Fruit fly (Drosophila melanogaster) whole organism, embryonic: ENCODE measurements around the gene CG4660.

Experiments
- ATbp ChIP-seq: fragments of 200-800 bp; sonication (Bioruptor generic); optimal IDR thresholded peaks from 2 replicates; lab custom pipeline; 2017; ENCODE audit warnings: missing biosample characterization, mild to moderate bottlenecking, missing genetic modification characterization, missing genetic modification reagents
- B-H2 ChIP-seq: fragments of 200-800 bp; sonication (Bioruptor generic); optimal IDR thresholded peaks from 2 replicates; lab custom pipeline; 2018; ENCODE audit warnings: missing biosample characterization, mild to moderate bottlenecking, missing genetic modification characterization
- CG10321 ChIP-seq: fragments of 200-800 bp; sonication (Bioruptor generic); IDR thresholded peaks from 2 replicates; pipeline ENCODE4 v1.3.6; 2022; ENCODE audit warnings: missing biosample characterization, missing genetic modification characterization
- CG10462 ChIP-seq: fragments of 200-800 bp; sonication (Bioruptor generic); optimal IDR thresholded peaks from 2 replicates; lab custom pipeline; 2016; ENCODE audit warnings: missing biosample characterization, missing genetic modification characterization
- CG15073 ChIP-seq: fragments of 200-800 bp; sonication (Bioruptor generic); optimal IDR thresholded peaks from 2 replicates; lab custom pipeline; 2016; ENCODE audit warnings: missing biosample characterization, missing genetic modification characterization
- CG16779 ChIP-seq: fragments of 200-800 bp; sonication (Bioruptor generic); IDR thresholded peaks from 2 replicates; pipeline ENCODE4 v1.3.6; 2022; ENCODE audit warnings: missing biosample characterization, missing genetic modification characterization
- CG2199 ChIP-seq: fragments of 200-800 bp; sonication (Bioruptor generic); IDR thresholded peaks from 3 replicates; pipeline ENCODE4 v1.3.6; 2022; ENCODE audit warnings: missing biosample characterization, missing genetic modification characterization
- CG2202 ChIP-seq: fragments of 200-800 bp; sonication (Bioruptor generic); optimal IDR thresholded peaks from 2 replicates; lab custom pipeline; 2018; ENCODE audit warnings: missing biosample characterization, mild to moderate bottlenecking, missing genetic modification characterization
- CG42726 ChIP-seq: fragments of 200-800 bp; sonication (Bioruptor generic); IDR thresholded peaks from 2 replicates; pipeline ENCODE4 v1.3.6; 2022; ENCODE audit warnings: missing biosample characterization, missing genetic modification characterization; ENCODE audit not compliant: partially characterized antibody
- CG4820 ChIP-seq: fragments of 200-800 bp; sonication (Bioruptor generic); optimal IDR thresholded peaks from 3 replicates; lab custom pipeline; 2016; ENCODE audit warnings: missing biosample characterization, missing genetic modification characterization
- CG6175 ChIP-seq: fragments of 200-800 bp; sonication (Bioruptor generic); IDR thresholded peaks from 3 replicates; pipeline ENCODE4 v1.3.6; 2022; ENCODE audit warnings: missing biosample characterization, missing genetic modification characterization
- CG8765 ChIP-seq: fragments of 200-800 bp; sonication (Bioruptor generic); IDR thresholded peaks from 2 replicates; pipeline ENCODE4 v1.3.6; 2022; ENCODE audit warnings: missing biosample characterization, missing genetic modification characterization
- CG9932 ChIP-seq: fragments of 200-800 bp; sonication (Bioruptor generic); IDR thresholded peaks from 2 replicates; pipeline ENCODE4 v1.3.6; 2022; ENCODE audit warnings: missing biosample characterization, missing genetic modification characterization
- CkIIα-i1 ChIP-seq: fragments of 200-800 bp; sonication (Bioruptor generic); IDR thresholded peaks from 2 replicates; pipeline ENCODE4 v1.3.6; 2022; ENCODE audit warnings: missing biosample characterization, missing genetic modification characterization
- Dek ChIP-seq: fragments of 200-800 bp; sonication (Bioruptor generic); optimal IDR thresholded peaks from 3 replicates; lab custom pipeline; 2019; ENCODE audit warnings: missing biosample characterization, mild to moderate bottlenecking, missing genetic modification characterization, moderate library complexity
- Dip2 ChIP-seq: fragments of 200-800 bp; sonication (Bioruptor generic); IDR thresholded peaks from 2 replicates; pipeline ENCODE4 v1.3.6; 2022; ENCODE audit warnings: missing biosample characterization, missing genetic modification characterization
- Doc2 ChIP-seq: fragments of 200-800 bp; sonication (Bioruptor generic); IDR thresholded peaks from 2 replicates; pipeline ENCODE4 v1.3.6; 2022; ENCODE audit warnings: missing biosample characterization, missing genetic modification characterization
- Drgx ChIP-seq: fragments of 200-800 bp; sonication (Bioruptor generic); IDR thresholded peaks from 2 replicates; pipeline ENCODE4 v1.3.6; 2022; ENCODE audit warnings: missing biosample characterization, missing genetic modification characterization
- Ets65A ChIP-seq: fragments of 200-800 bp; sonication (Bioruptor generic); peaks from one replicate; lab custom pipeline; 2016; ENCODE audit warnings: missing biosample characterization, missing genetic modification characterization
- Fer2 ChIP-seq: fragments of 200-800 bp; sonication (Bioruptor generic); optimal IDR thresholded peaks from 2 replicates; lab custom pipeline; 2018; ENCODE audit warnings: missing biosample characterization, mild to moderate bottlenecking, missing genetic modification characterization, moderate library complexity
- Hsf ChIP-seq: fragments of 200-800 bp; sonication (Bioruptor generic); optimal IDR thresholded peaks from 3 replicates; lab custom pipeline; 2016; ENCODE audit warnings: missing biosample characterization, missing genetic modification characterization
- Meics ChIP-seq: fragments of 200-800 bp; sonication (Bioruptor generic); optimal IDR thresholded peaks from 2 replicates; lab custom pipeline; 2017; ENCODE audit warnings: missing biosample characterization, mild to moderate bottlenecking, missing genetic modification characterization
- Sry-β ChIP-seq: fragments of 200-800 bp; sonication (Bioruptor generic); optimal IDR thresholded peaks from 2 replicates; lab custom pipeline; 2018; ENCODE audit warnings: missing biosample characterization, mild to moderate bottlenecking, missing genetic modification characterization, moderate library complexity
- Tbp ChIP-seq: fragments of >200 bp; optimal IDR thresholded peaks from 2 replicates; lab custom pipeline; 2018; ENCODE audit warnings: missing biosample characterization, missing genetic modification characterization
- Usf ChIP-seq: fragments of 200-800 bp; sonication (Bioruptor generic); optimal IDR thresholded peaks from 2 replicates; lab custom pipeline; 2017; ENCODE audit warnings: missing genotype, missing biosample characterization, missing genetic modification characterization
- cato ChIP-seq: fragments of 200-800 bp; sonication (Bioruptor generic); optimal IDR thresholded peaks from 2 replicates; lab custom pipeline; 2016; ENCODE audit warnings: missing biosample characterization, missing genetic modification characterization, borderline replicate concordance
- chif ChIP-seq, 2 experiments: fragments of 200-800 bp; sonication (Bioruptor generic); optimal IDR thresholded peaks; 3 replicates each; lab custom pipeline; 2016; ENCODE audit warnings: missing biosample characterization in 2 of 2, missing genetic modification characterization in 2 of 2
- corto ChIP-seq: fragments of 200-800 bp; sonication (Bioruptor generic); optimal IDR thresholded peaks from 2 replicates; lab custom pipeline; 2016; ENCODE audit warnings: missing biosample characterization, mild to moderate bottlenecking, missing genetic modification characterization, moderate library complexity
- danr ChIP-seq: fragments of 200-800 bp; sonication (Bioruptor generic); IDR thresholded peaks from 2 replicates; pipeline ENCODE4 v1.3.6; 2022; ENCODE audit warnings: missing biosample characterization, missing genetic modification characterization
- disco-r ChIP-seq: fragments of 200-800 bp; sonication (Bioruptor generic); optimal IDR thresholded peaks from 2 replicates; lab custom pipeline; 2016; ENCODE audit warnings: missing biosample characterization, missing genetic modification characterization
- dm ChIP-seq: fragments of 200-800 bp; sonication (Bioruptor generic); optimal IDR thresholded peaks from 3 replicates; lab custom pipeline; 2016; ENCODE audit warnings: missing biosample characterization, missing genetic modification characterization
- en ChIP-seq: fragments of 200-800 bp; sonication (Bioruptor generic); optimal IDR thresholded peaks from 2 replicates; lab custom pipeline; 2016; ENCODE audit warnings: missing biosample characterization, missing genetic modification characterization
- eyg ChIP-seq: fragments of 200-800 bp; sonication (Bioruptor generic); optimal IDR thresholded peaks from 3 replicates; lab custom pipeline; 2016; ENCODE audit warnings: missing biosample characterization, missing genetic modification characterization
- gcm ChIP-seq: fragments of 200-800 bp; sonication (Bioruptor generic); optimal IDR thresholded peaks from 2 replicates; lab custom pipeline; 2019; ENCODE audit warnings: missing biosample characterization, mild to moderate bottlenecking, missing genetic modification characterization, moderate library complexity
- h ChIP-seq: fragments of >200 bp; optimal IDR thresholded peaks from 2 replicates; lab custom pipeline; 2017
- ham ChIP-seq: fragments of 200-800 bp; sonication (Bioruptor generic); IDR thresholded peaks from 2 replicates; pipeline ENCODE4 v1.3.6; 2022; ENCODE audit warnings: missing biosample characterization, missing genetic modification characterization
- hb ChIP-seq: fragments of 200-800 bp; sonication (Bioruptor generic); IDR thresholded peaks from 3 replicates; pipeline ENCODE4 v1.3.6; 2022; ENCODE audit warnings: missing biosample characterization, missing genetic modification characterization; ENCODE audit not compliant: partially characterized antibody
- hkb ChIP-seq, 2 experiments: fragments of 200-800 bp in 1 of 2; fragments of >200 bp in 1 of 2; sonication (Bioruptor generic) in 1 of 2; IDR thresholded peaks in 1 of 2; optimal IDR thresholded peaks in 1 of 2; 2 replicates each; pipeline versions ENCODE4 v1.3.6 to Lab custom; 2017 to 2022; ENCODE audit warnings: missing biosample characterization in 1 of 2, missing genetic modification characterization in 1 of 2
- ind ChIP-seq: fragments of 200-800 bp; sonication (Bioruptor generic); optimal IDR thresholded peaks from 3 replicates; lab custom pipeline; 2016; ENCODE audit warnings: missing biosample characterization, missing genetic modification characterization
- pros ChIP-seq: fragments of 200-800 bp; sonication (Bioruptor generic); optimal IDR thresholded peaks from 3 replicates; lab custom pipeline; 2019; ENCODE audit warnings: missing biosample characterization, mild to moderate bottlenecking, missing genetic modification characterization, moderate library complexity
- sc ChIP-seq, 3 experiments: fragments of >200 bp in 2 of 3; fragments of 200-800 bp in 1 of 3; sonication (Bioruptor generic) in 1 of 3; optimal IDR thresholded peaks; 2 replicates in 2 of 3; 3 replicates in 1 of 3; lab custom pipeline; 2017; ENCODE audit warnings: mild to moderate bottlenecking in 1 of 3, missing biosample characterization in 1 of 3, missing genetic modification characterization in 1 of 3, missing genetic modification reagents in 1 of 3
- sna ChIP-seq: fragments of 200-800 bp; sonication (Bioruptor generic); IDR thresholded peaks from 2 replicates; pipeline ENCODE4 v1.3.6; 2022; ENCODE audit warnings: missing biosample characterization, missing genetic modification characterization; ENCODE audit not compliant: partially characterized antibody
- so ChIP-seq: fragments of 200-800 bp; sonication (Bioruptor generic); IDR thresholded peaks from 3 replicates; pipeline ENCODE4 v1.3.6; 2022; ENCODE audit warnings: missing biosample characterization, missing genetic modification characterization
- sr ChIP-seq: fragments of 200-800 bp; sonication (Bioruptor generic); IDR thresholded peaks from 3 replicates; pipeline ENCODE4 v1.3.6; 2022; ENCODE audit warnings: missing biosample characterization, missing genetic modification characterization
- tap ChIP-seq: fragments of 200-800 bp; optimal IDR thresholded peaks from 3 replicates; lab custom pipeline; 2019; ENCODE audit warnings: missing biosample characterization, mild to moderate bottlenecking, missing genetic modification characterization, moderate library complexity
- tin ChIP-seq: fragments of 200-800 bp; sonication (Bioruptor generic); optimal IDR thresholded peaks from 3 replicates; lab custom pipeline; 2016; ENCODE audit warnings: missing biosample characterization, missing genetic modification characterization
- tx ChIP-seq: fragments of 200-800 bp; sonication (Bioruptor generic); optimal IDR thresholded peaks from 2 replicates; lab custom pipeline; 2016; ENCODE audit warnings: missing biosample characterization, missing genetic modification characterization
- vfl ChIP-seq: fragments of 200-800 bp; sonication (Bioruptor generic); optimal IDR thresholded peaks from 2 replicates; lab custom pipeline; 2016; ENCODE audit warnings: missing biosample characterization, missing genetic modification characterization
- wdn ChIP-seq: fragments of 200-800 bp; sonication (Bioruptor generic); IDR thresholded peaks from 2 replicates; pipeline ENCODE4 v1.3.6; 2022; ENCODE audit warnings: missing biosample characterization, missing genetic modification characterization
- yki ChIP-seq: fragments of >200 bp; optimal IDR thresholded peaks from 3 replicates; lab custom pipeline; 2018
- z ChIP-seq: fragments of 200-800 bp; sonication (Bioruptor generic); IDR thresholded peaks from 3 replicates; pipeline ENCODE4 v1.3.6; 2022; ENCODE audit warnings: missing biosample characterization, missing genetic modification characterization

The CG4660 gene

dm6 chrX:6032826-6033225 lies 48.3 kb downstream of the CG4660 start:
- TF ChIP-seq danr (GFP tag; lab: Robert Waterston, UW) (no peak), Ets65A (GFP tag; lab: Kevin White, UChicago) (peak; percentile 43), cato (GFP tag; lab: Kevin White, UChicago) (no peak), dm (GFP tag; lab: Kevin White, UChicago) (no peak), z (GFP tag; lab: Robert Waterston, UW) (0 out of 3 replicates have a peak, but pooled peaks have one; percentile 55), yki (lab: Kevin White, UChicago) (no peak), pros (GFP tag; lab: Kevin White, UChicago) (peak; percentile 51), Hsf (no peak), Usf (GFP tag; lab: Kevin White, UChicago) (no peak), CG10321 (GFP tag; lab: Robert Waterston, UW) (no peak), CG9932 (GFP tag; lab: Robert Waterston, UW) (no peak), CG10462 (no peak)

dm6 chrX:6031692-6032091 lies 49.5 kb downstream of the CG4660 start:
- TF ChIP-seq CG16779 (GFP tag; lab: Robert Waterston, UW): no peak
- TF ChIP-seq Sry-β (GFP tag; lab: Kevin White, UChicago): no peak
- TF ChIP-seq so (GFP tag; lab: Robert Waterston, UW): peak; percentile 71; the same call in 2 of the 3 replicates
- no peak for TF ChIP-seq corto (GFP tag; lab: Kevin White, UChicago)
- TF ChIP-seq Dip2: no peak
- TF ChIP-seq hkb (optimal IDR thresholded peaks at IDR 0.05; lab: Kevin White, UChicago): no peak
- TF ChIP-seq hkb (GFP tag; IDR thresholded peaks at IDR 0.05; lab: Robert Waterston, UW): peak; percentile 83
- peak; percentile 67 for TF ChIP-seq ind (GFP tag; lab: Kevin White, UChicago)
- peak; percentile 82 for TF ChIP-seq tin (GFP tag; lab: Kevin White, UChicago)
- no peak for TF ChIP-seq sc (optimal IDR thresholded peaks at IDR 0.05; lab: Kevin White, UChicago)
- peak; percentile 63 for TF ChIP-seq sc (GFP tag; optimal IDR thresholded peaks at IDR 0.05; lab: Kevin White, UChicago)
- TF ChIP-seq hb (GFP tag; lab: Robert Waterston, UW): no peak
- TF ChIP-seq gcm (GFP tag; lab: Kevin White, UChicago): peak; percentile 76
- TF ChIP-seq Dek (tag; lab: Kevin White, UChicago): peak; percentile 60
- no peak for TF ChIP-seq CkIIα-i1 (GFP tag; lab: Robert Waterston, UW)
- peak; percentile 61 for TF ChIP-seq en (GFP tag; lab: Kevin White, UChicago)
- TF ChIP-seq chif (GFP tag; optimal IDR thresholded peaks at IDR 0.05; lab: Kevin White, UChicago): peak; percentile 68 to 88
- TF ChIP-seq Tbp (GFP tag; lab: Kevin White, UChicago): no peak
- peak; percentile 62 for TF ChIP-seq Meics
- TF ChIP-seq ham (GFP tag; lab: Robert Waterston, UW): no peak
- peak; percentile 64 for TF ChIP-seq CG2202 (tag; lab: Kevin White, UChicago)
- no peak for TF ChIP-seq sna (GFP tag; lab: Robert Waterston, UW)
- TF ChIP-seq h: no peak
- peak; percentile 67 for TF ChIP-seq tx (GFP tag; lab: Kevin White, UChicago)
- TF ChIP-seq CG8765 (GFP tag; lab: Robert Waterston, UW): peak; percentile 65; the same call in 1 of the 2 replicates
- TF ChIP-seq disco-r (GFP tag; lab: Kevin White, UChicago): peak; percentile 61
- peak; percentile 19 for TF ChIP-seq CG15073 (GFP tag; lab: Kevin White, UChicago)
- peak; percentile 76 for TF ChIP-seq tap (tag; lab: Kevin White, UChicago)
- peak; percentile 43 for TF ChIP-seq B-H2 (GFP tag; lab: Kevin White, UChicago)
- no peak for TF ChIP-seq Drgx (GFP tag; lab: Robert Waterston, UW)
- TF ChIP-seq CG6175 (GFP tag; lab: Robert Waterston, UW): no peak
- TF ChIP-seq CG2199: no peak
- TF ChIP-seq eyg: peak; percentile 53
- no peak for TF ChIP-seq vfl
- no peak for TF ChIP-seq sr (GFP tag; lab: Robert Waterston, UW)
- TF ChIP-seq wdn (GFP tag; lab: Robert Waterston, UW): no peak
- TF ChIP-seq Doc2 (GFP tag; lab: Robert Waterston, UW): no peak
- TF ChIP-seq Fer2: peak; percentile 43
- TF ChIP-seq CG4820 (GFP tag; lab: Kevin White, UChicago): peak; percentile 81
- TF ChIP-seq cato (GFP tag; lab: Kevin White, UChicago): peak; percentile 30
- peak; percentile 85 for TF ChIP-seq ATbp (GFP tag; lab: Kevin White, UChicago)
- no peak for TF ChIP-seq CG42726 (GFP tag; lab: Robert Waterston, UW)
